Worm (Caenorhabditis elegans) whole organism, L4 larva: ENCODE measurements around the gene brap-2.

Experiments
- fos-1 ChIP-seq: fragments of 150-350 bp; optimal IDR thresholded peaks from 2 replicates; lab custom pipeline; 2014; ENCODE audit warnings: missing biosample characterization, missing genetic modification characterization
- hmg-1.1 ChIP-seq: fragments of 200-800 bp; sonication (Bioruptor generic); IDR thresholded peaks from 2 replicates; pipeline ENCODE4 v1.3.6; 2022; ENCODE audit warnings: missing genetic modification reagents, missing genetic modification characterization, missing compliant biosample characterization
- nhr-10 ChIP-seq: fragments of 150-350 bp; optimal IDR thresholded peaks from 2 replicates; lab custom pipeline; 2014; ENCODE audit warnings: missing biosample characterization, missing genetic modification characterization

DNA sequence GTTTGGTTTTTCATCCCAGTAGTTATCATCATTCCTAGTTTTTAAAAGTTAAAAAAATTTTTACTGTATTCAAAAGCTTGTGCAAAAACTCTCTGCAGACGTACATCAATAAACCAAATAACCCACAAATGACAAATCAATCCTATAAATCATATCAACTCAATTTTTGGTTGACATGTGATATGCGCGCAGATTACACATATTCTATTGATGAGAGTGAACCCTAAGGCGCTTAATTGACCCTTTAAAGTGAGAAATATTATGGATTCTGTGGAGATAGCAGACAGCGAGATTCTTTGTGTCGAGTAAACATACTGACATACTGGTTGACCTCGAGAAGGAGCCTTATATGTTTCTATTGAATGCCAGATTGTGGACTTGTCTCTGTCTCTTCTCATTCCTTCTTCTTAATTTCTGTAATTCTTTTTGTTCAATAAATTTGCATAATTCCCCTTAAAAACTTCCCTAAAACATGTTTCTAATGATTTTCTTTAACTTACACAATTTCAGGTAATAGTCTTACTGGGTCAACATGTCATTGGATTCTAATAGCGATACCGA is 23.3 kb upstream of the brap-2 start, which contains the start of gene EEED8.2:
- TF ChIP-seq nhr-10 (tag; lab: Kevin White, UChicago): no peak
- no peak for TF ChIP-seq fos-1 (tag; lab: Kevin White, UChicago)
- no peak for TF ChIP-seq hmg-1.1 (GFP tag; lab: Robert Waterston, UW)
